Fruit fly (Drosophila melanogaster) whole organism, embryonic: ENCODE measurements around the gene CG15877.

Experiments used
- Aef1 ChIP-seq: fragments of 200-800 bp; sonication (Bioruptor generic); IDR thresholded peaks from 3 replicates; pipeline ENCODE4 v1.3.6; 2022; ENCODE audit warnings: missing biosample characterization, missing genetic modification characterization
- Awh ChIP-seq: fragments of 200-800 bp; sonication (Bioruptor generic); IDR thresholded peaks from 2 replicates; pipeline ENCODE4, ENCODE4 v1.3.6; 2022; ENCODE audit warnings: missing biosample characterization, missing genetic modification characterization
- Blimp-1 ChIP-seq: fragments of 200-800 bp; sonication (Bioruptor generic); optimal IDR thresholded peaks from 3 replicates; lab custom pipeline; 2018; ENCODE audit warnings: missing biosample characterization, missing genetic modification characterization, mild to moderate bottlenecking, moderate library complexity, missing genetic modification reagents
- CG10147 ChIP-seq: fragments of 200-800 bp; sonication (Bioruptor generic); optimal IDR thresholded peaks from 2 replicates; lab custom pipeline; 2019; ENCODE audit warnings: missing biosample characterization, mild to moderate bottlenecking, missing genetic modification characterization, moderate library complexity
- CG10979 ChIP-seq: fragments of 200-800 bp; sonication (Bioruptor generic); optimal IDR thresholded peaks from 2 replicates; lab custom pipeline; 2018; ENCODE audit warnings: missing biosample characterization, mild to moderate bottlenecking, missing genetic modification characterization, moderate library complexity
- CG11504 ChIP-seq: fragments of 200-800 bp; sonication (Bioruptor generic); optimal IDR thresholded peaks from 3 replicates; lab custom pipeline; 2019; ENCODE audit warnings: missing biosample characterization, mild to moderate bottlenecking, missing genetic modification characterization, moderate library complexity
- CG12071 ChIP-seq: fragments of 200-800 bp; sonication (Bioruptor generic); optimal IDR thresholded peaks from 3 replicates; lab custom pipeline; 2018; ENCODE audit warnings: missing biosample characterization, mild to moderate bottlenecking, missing genetic modification characterization
- CG15514 ChIP-seq: fragments of 200-800 bp; sonication (Bioruptor generic); optimal IDR thresholded peaks from 3 replicates; lab custom pipeline; 2017; ENCODE audit warnings: missing biosample characterization, missing genetic modification characterization, mild to moderate bottlenecking, moderate library complexity, missing genetic modification reagents
- CG17359 ChIP-seq: fragments of 200-800 bp; sonication (Bioruptor generic); optimal IDR thresholded peaks from 3 replicates; lab custom pipeline; 2018; ENCODE audit warnings: missing biosample characterization, mild to moderate bottlenecking, missing genetic modification characterization, moderate library complexity
- CG18476 ChIP-seq: fragments of 200-800 bp; sonication (Bioruptor generic); optimal IDR thresholded peaks from 2 replicates; lab custom pipeline; 2016; ENCODE audit warnings: missing biosample characterization, mild to moderate bottlenecking, missing genetic modification characterization
- CG18764 ChIP-seq: fragments of 200-800 bp; sonication (Bioruptor generic); optimal IDR thresholded peaks from 3 replicates; lab custom pipeline; 2016; ENCODE audit warnings: missing biosample characterization, missing genetic modification characterization
- CG30020 ChIP-seq: fragments of 200-800 bp; optimal IDR thresholded peaks from 2 replicates; lab custom pipeline; 2019; ENCODE audit warnings: missing biosample characterization, mild to moderate bottlenecking, missing genetic modification characterization, moderate library complexity
- CG30403 ChIP-seq: fragments of 200-800 bp; sonication (Bioruptor generic); optimal IDR thresholded peaks from 3 replicates; lab custom pipeline; 2016; ENCODE audit warnings: missing biosample characterization, missing genetic modification characterization
- CG3281 ChIP-seq: fragments of 200-800 bp; sonication (Bioruptor generic); optimal IDR thresholded peaks from 3 replicates; lab custom pipeline; 2017; ENCODE audit warnings: missing biosample characterization, mild to moderate bottlenecking, missing genetic modification characterization
- CG3847 ChIP-seq: fragments of 200-800 bp; sonication (Bioruptor generic); IDR thresholded peaks from 2 replicates; pipeline ENCODE4 v1.3.6; 2022; ENCODE audit warnings: missing biosample characterization, missing genetic modification characterization
- CG4820 ChIP-seq: fragments of 200-800 bp; sonication (Bioruptor generic); optimal IDR thresholded peaks from 3 replicates; lab custom pipeline; 2016; ENCODE audit warnings: missing biosample characterization, missing genetic modification characterization
- CG6854 ChIP-seq: fragments of 200-800 bp; sonication (Bioruptor generic); optimal IDR thresholded peaks from 3 replicates; lab custom pipeline; 2017; ENCODE audit warnings: missing biosample characterization, mild to moderate bottlenecking, missing genetic modification characterization
- CG7745 ChIP-seq: fragments of 200-800 bp; sonication (Bioruptor generic); optimal IDR thresholded peaks from 2 replicates; lab custom pipeline; 2018; ENCODE audit warnings: missing biosample characterization, mild to moderate bottlenecking, missing genetic modification characterization, moderate library complexity
- CG7839 ChIP-seq: fragments of 200-800 bp; sonication (Bioruptor generic); optimal IDR thresholded peaks from 3 replicates; lab custom pipeline; 2018; ENCODE audit warnings: missing biosample characterization, mild to moderate bottlenecking, missing genetic modification characterization, moderate library complexity
- Drgx ChIP-seq: fragments of 200-800 bp; sonication (Bioruptor generic); IDR thresholded peaks from 2 replicates; pipeline ENCODE4 v1.3.6; 2022; ENCODE audit warnings: missing biosample characterization, missing genetic modification characterization
- Eip74EF ChIP-seq, 2 experiments: fragments of 200-800 bp in 1 of 2; fragments of >200 bp in 1 of 2; sonication (Bioruptor generic) in 1 of 2; optimal IDR thresholded peaks; 2 replicates each; lab custom pipeline; 2017 to 2019; ENCODE audit warnings: missing biosample characterization in 2 of 2, missing genetic modification characterization in 2 of 2, mild to moderate bottlenecking in 1 of 2, moderate library complexity in 1 of 2
- HLH3B ChIP-seq: fragments of 200-800 bp; sonication (Bioruptor generic); IDR thresholded peaks from 2 replicates; pipeline ENCODE4 v1.3.6; 2022; ENCODE audit warnings: missing biosample characterization, missing genetic modification characterization
- Hr51 ChIP-seq, 2 experiments: fragments of 200-800 bp; sonication (Bioruptor generic); optimal IDR thresholded peaks; 2 replicates in 1 of 2; 3 replicates in 1 of 2; lab custom pipeline; 2016 to 2018; ENCODE audit warnings: missing biosample characterization in 2 of 2, missing genetic modification characterization in 2 of 2, mild to moderate bottlenecking in 1 of 2, moderate library complexity in 1 of 2
- Med ChIP-seq: fragments of 200-800 bp; sonication (Bioruptor generic); peaks from one replicate; lab custom pipeline; 2016; ENCODE audit warnings: missing biosample characterization, missing genetic modification characterization, mild to moderate bottlenecking, inconsistent platforms, moderate library complexity
- Meics ChIP-seq: fragments of 200-800 bp; sonication (Bioruptor generic); optimal IDR thresholded peaks from 2 replicates; lab custom pipeline; 2017; ENCODE audit warnings: missing biosample characterization, mild to moderate bottlenecking, missing genetic modification characterization
- Pdp1 ChIP-seq, 2 experiments: fragments of 200-800 bp; sonication (Bioruptor generic); optimal IDR thresholded peaks; 3 replicates each; lab custom pipeline; 2016; ENCODE audit warnings: missing biosample characterization in 2 of 2, missing genetic modification characterization in 2 of 2, mild to moderate bottlenecking in 1 of 2, moderate library complexity in 1 of 2
- Ravus ChIP-seq: fragments of 200-800 bp; sonication (Bioruptor generic); IDR thresholded peaks from 2 replicates; pipeline ENCODE4 v1.3.6; 2022; ENCODE audit warnings: missing biosample characterization, missing genetic modification characterization
- Sox102F ChIP-seq: fragments of 200-800 bp; sonication (Bioruptor generic); optimal IDR thresholded peaks from 2 replicates; lab custom pipeline; 2018; ENCODE audit warnings: missing biosample characterization, mild to moderate bottlenecking, missing genetic modification characterization, moderate library complexity
- Xrp1 ChIP-seq: fragments of 200-800 bp; sonication (Bioruptor generic); IDR thresholded peaks from 2 replicates; pipeline ENCODE4 v1.3.6; 2022; ENCODE audit warnings: missing biosample characterization, missing genetic modification characterization
- az2 ChIP-seq: fragments of 200-800 bp; sonication (Bioruptor generic); optimal IDR thresholded peaks from 3 replicates; lab custom pipeline; 2016; ENCODE audit warnings: missing biosample characterization, missing genetic modification characterization
- caup ChIP-seq: fragments of 200-800 bp; sonication (Bioruptor generic); optimal IDR thresholded peaks from 3 replicates; lab custom pipeline; 2017; ENCODE audit warnings: missing biosample characterization, mild to moderate bottlenecking, missing genetic modification characterization, moderate library complexity; ENCODE audit not compliant: severe bottlenecking
- cwo ChIP-seq: fragments of 200-800 bp; sonication (Bioruptor generic); optimal IDR thresholded peaks from 3 replicates; lab custom pipeline; 2017; ENCODE audit warnings: missing biosample characterization, missing genetic modification characterization, mild to moderate bottlenecking, moderate library complexity, missing genetic modification reagents
- dmrt99B ChIP-seq: fragments of 200-800 bp; sonication (Bioruptor generic); optimal IDR thresholded peaks from 2 replicates; lab custom pipeline; 2018; ENCODE audit warnings: missing biosample characterization, mild to moderate bottlenecking, missing genetic modification characterization, moderate library complexity
- dysf ChIP-seq: fragments of 200-800 bp; sonication (Bioruptor generic); IDR thresholded peaks from 3 replicates; pipeline ENCODE4 v1.3.6; 2022; ENCODE audit warnings: missing biosample characterization, missing genetic modification characterization
- fd96Cb ChIP-seq: fragments of 200-800 bp; sonication (Bioruptor generic); optimal IDR thresholded peaks from 2 replicates; lab custom pipeline; 2018; ENCODE audit warnings: missing biosample characterization, mild to moderate bottlenecking, missing genetic modification characterization, moderate library complexity
- kay ChIP-seq: fragments of 200-800 bp; sonication (Bioruptor generic); optimal IDR thresholded peaks from 2 replicates; lab custom pipeline; 2016; ENCODE audit warnings: missing biosample characterization, missing genetic modification characterization
- lab ChIP-seq: fragments of 200-800 bp; sonication (Bioruptor generic); optimal IDR thresholded peaks from 3 replicates; lab custom pipeline; 2017; ENCODE audit warnings: missing biosample characterization, missing genetic modification characterization, mild to moderate bottlenecking, moderate library complexity, missing genetic modification reagents
- luna ChIP-seq: fragments of 200-800 bp; sonication (Bioruptor generic); optimal IDR thresholded peaks from 2 replicates; lab custom pipeline; 2016; ENCODE audit warnings: missing biosample characterization, missing genetic modification characterization
- nau ChIP-seq: fragments of 200-800 bp; sonication (Bioruptor generic); optimal IDR thresholded peaks from 3 replicates; lab custom pipeline; 2017; ENCODE audit warnings: missing biosample characterization, mild to moderate bottlenecking, missing genetic modification characterization, missing genetic modification reagents
- pan ChIP-seq, 4 experiments: fragments of >200 bp in 3 of 4; fragments of 200-800 bp in 1 of 4; sonication (Bioruptor generic) in 1 of 4; optimal IDR thresholded peaks in 3 of 4; IDR thresholded peaks in 1 of 4; 2 replicates each; pipeline versions ENCODE4 v1.3.6 to Lab custom; 2017 to 2022; ENCODE audit warnings: missing biosample characterization in 2 of 4, missing genetic modification characterization in 2 of 4, mixed read lengths in 1 of 4
- row ChIP-seq: fragments of 200-800 bp; sonication (Bioruptor generic); IDR thresholded peaks from 3 replicates; pipeline ENCODE4 v1.3.6; 2022; ENCODE audit warnings: missing biosample characterization, missing genetic modification characterization
- sens ChIP-seq: fragments of 200-800 bp; sonication (Bioruptor generic); peaks from one replicate; lab custom pipeline; 2016; ENCODE audit warnings: missing biosample characterization, missing genetic modification characterization
- sisA ChIP-seq: fragments of 200-800 bp; sonication (Bioruptor generic); IDR thresholded peaks from 2 replicates; pipeline ENCODE4 v1.3.6; 2022; ENCODE audit warnings: missing biosample characterization, missing genetic modification characterization
- so ChIP-seq: fragments of 200-800 bp; sonication (Bioruptor generic); IDR thresholded peaks from 3 replicates; pipeline ENCODE4 v1.3.6; 2022; ENCODE audit warnings: missing biosample characterization, missing genetic modification characterization
- tin ChIP-seq: fragments of 200-800 bp; sonication (Bioruptor generic); optimal IDR thresholded peaks from 3 replicates; lab custom pipeline; 2016; ENCODE audit warnings: missing biosample characterization, missing genetic modification characterization
- tup ChIP-seq: fragments of 200-800 bp; sonication (Bioruptor generic); optimal IDR thresholded peaks from 2 replicates; lab custom pipeline; 2016; ENCODE audit warnings: missing biosample characterization, mild to moderate bottlenecking, missing genetic modification characterization, moderate library complexity
- vvl ChIP-seq: fragments of 200-800 bp; sonication (Bioruptor generic); IDR thresholded peaks from 2 replicates; pipeline ENCODE4 v1.3.6; 2022; ENCODE audit warnings: missing biosample characterization, missing genetic modification characterization
- wdn ChIP-seq: fragments of 200-800 bp; sonication (Bioruptor generic); IDR thresholded peaks from 2 replicates; pipeline ENCODE4 v1.3.6; 2022; ENCODE audit warnings: missing biosample characterization, missing genetic modification characterization

Gene CG15877

DNA sequence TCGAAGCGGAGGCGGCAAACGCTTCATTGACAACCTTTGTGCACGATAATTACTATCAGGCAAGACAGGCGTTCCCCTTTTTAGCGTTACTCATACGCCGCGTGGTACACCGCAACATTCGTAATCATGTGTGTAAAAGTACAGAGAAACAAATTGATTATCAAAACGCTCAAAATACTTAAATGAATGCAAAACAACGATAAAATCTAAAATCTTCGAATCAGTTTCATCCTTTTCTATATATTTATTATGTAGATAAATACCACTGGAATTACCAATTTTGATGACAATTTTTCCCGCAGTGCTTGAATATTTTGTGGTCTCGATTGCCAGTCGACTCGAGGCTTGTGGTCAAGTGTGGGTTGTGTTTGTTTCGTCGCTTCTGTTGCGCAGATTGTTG is 33.5 kb upstream of the CG15877 start:
- TF ChIP-seq vvl (GFP tag; lab: Robert Waterston, UW), result 0 out of 2 replicates have a peak, but pooled peaks have one; percentile 11
- TF ChIP-seq CG30403 (GFP tag; lab: Kevin White, UChicago), result no peak
- TF ChIP-seq HLH3B (GFP tag; lab: Robert Waterston, UW), result peak; percentile 61
- TF ChIP-seq Drgx (GFP tag; lab: Robert Waterston, UW), result peak; percentile 42; the same call in 1 of the 2 replicates
- TF ChIP-seq CG18764, result peak; percentile 13
- no peak for TF ChIP-seq Eip74EF (GFP tag; optimal IDR thresholded peaks at IDR 0.05; lab: Kevin White, UChicago)
- TF ChIP-seq Sox102F (GFP tag; lab: Kevin White, UChicago), result peak; percentile 18
- peak; percentile 22 for TF ChIP-seq CG6854 (GFP tag; lab: Kevin White, UChicago)
- TF ChIP-seq CG17359 (tag; lab: Kevin White, UChicago), result peak; percentile 30
- peak; percentile 38 for TF ChIP-seq CG18476 (GFP tag; lab: Kevin White, UChicago)
- no peak for TF ChIP-seq CG3847 (GFP tag; lab: Robert Waterston, UW)
- no peak for TF ChIP-seq luna
- TF ChIP-seq Awh, result 0 out of 2 replicates have a peak, but pooled peaks have one; percentile 11
- TF ChIP-seq az2, result no peak
- peak; percentile 10 for TF ChIP-seq tin (GFP tag; lab: Kevin White, UChicago)
- peak; percentile 5 for TF ChIP-seq CG10979 (tag; lab: Kevin White, UChicago)
- no peak for TF ChIP-seq CG30020 (tag; lab: Kevin White, UChicago)
- peak; percentile 51 for TF ChIP-seq cwo (GFP tag; lab: Kevin White, UChicago)
- TF ChIP-seq pan (optimal IDR thresholded peaks at IDR 0.05; lab: Kevin White, UChicago), result no peak
- TF ChIP-seq pan (GFP tag; optimal IDR thresholded peaks at IDR 0.05 in 1 of 2, IDR thresholded peaks at IDR 0.05 in 1 of 2), result peak in 1 of 2 experiments; percentile 45
- TF ChIP-seq Meics (GFP tag; lab: Kevin White, UChicago), result peak; percentile 25
- peak in 1 of 2 experiments; percentile 21 for TF ChIP-seq Pdp1 (GFP tag; optimal IDR thresholded peaks at IDR 0.05; lab: Kevin White, UChicago)
- TF ChIP-seq sens (GFP tag; lab: Kevin White, UChicago), result peak; percentile 26
- no peak for TF ChIP-seq Ravus (GFP tag; lab: Robert Waterston, UW)
- peak; percentile 14 for TF ChIP-seq CG12071
- peak; percentile 41 for TF ChIP-seq CG3281 (GFP tag; lab: Kevin White, UChicago)
- peak; percentile 70 for TF ChIP-seq CG11504 (tag; lab: Kevin White, UChicago)
- TF ChIP-seq CG4820 (GFP tag; lab: Kevin White, UChicago), result peak; percentile 7
- peak; percentile 29 for TF ChIP-seq CG15514 (GFP tag; lab: Kevin White, UChicago)
- no peak for TF ChIP-seq so (GFP tag; lab: Robert Waterston, UW)
- peak; percentile 46; the same call in 2 of the 3 replicates for TF ChIP-seq row (GFP tag; lab: Robert Waterston, UW)
- TF ChIP-seq Xrp1, result peak; percentile 7; the same call in 1 of the 2 replicates
- peak; percentile 19 for TF ChIP-seq caup
- TF ChIP-seq nau, result peak; percentile 3
- peak; percentile 12 for TF ChIP-seq Blimp-1 (GFP tag; lab: Kevin White, UChicago)
- peak; percentile 32 for TF ChIP-seq kay (GFP tag; lab: Kevin White, UChicago)
- no peak for TF ChIP-seq CG7745
- TF ChIP-seq dmrt99B, result no peak
- no peak for TF ChIP-seq wdn (GFP tag; lab: Robert Waterston, UW)
- no peak for TF ChIP-seq tup (GFP tag; lab: Kevin White, UChicago)
- peak; percentile 82 for TF ChIP-seq lab (GFP tag; lab: Kevin White, UChicago)
- TF ChIP-seq sisA, result peak; percentile 32; the same call in 1 of the 2 replicates
- TF ChIP-seq CG7839 (tag; lab: Kevin White, UChicago), result peak; percentile 46
- peak; percentile 41; the same call in 1 of the 3 replicates for TF ChIP-seq Aef1 (GFP tag; lab: Robert Waterston, UW)
- TF ChIP-seq Med (GFP tag; lab: Kevin White, UChicago), result peak; percentile 73
- TF ChIP-seq fd96Cb, result peak; percentile 5
- TF ChIP-seq dysf (GFP tag; lab: Robert Waterston, UW), result peak; percentile 33; the same call in 1 of the 3 replicates
- TF ChIP-seq Hr51 (GFP tag; optimal IDR thresholded peaks at IDR 0.05; lab: Kevin White, UChicago), result peak in 1 of 2 experiments; percentile 25
- TF ChIP-seq CG10147, result peak; percentile 69
